Fruit fly (Drosophila melanogaster): ENCODE results near the gene ssp2.
A peak's percentile ranks its signal among the peaks of the same experiment; 100 is the strongest.

Gene ssp2

dm6 chr3L:13919794-13920631, 45.0 kb upstream of the ssp2 start (continued):
- peak; percentile 91 for TF ChIP-seq gro (GFP tag; optimal IDR thresholded peaks at IDR 0.05)
- peak; percentile 56 for TF ChIP-seq TFAM (GFP tag; optimal IDR thresholded peaks at IDR 0.05)
- peak; percentile 93 for TF ChIP-seq CG13424 (tag; optimal IDR thresholded peaks at IDR 0.05)
- peak; percentile 36; the same call in 1 of the 2 replicates for TF ChIP-seq MBD-R2 (GFP tag; IDR thresholded peaks at IDR 0.05)
- TF ChIP-seq Six4 (GFP tag; optimal IDR thresholded peaks at IDR 0.05): peak; percentile 76
- peak; percentile 50 for TF ChIP-seq oc (tag; optimal IDR thresholded peaks at IDR 0.05)
- TF ChIP-seq CG7786 (GFP tag; optimal IDR thresholded peaks at IDR 0.05): peak; percentile 88
- TF ChIP-seq Hmr (GFP tag; optimal IDR thresholded peaks at IDR 0.05): peak; percentile 95
- TF ChIP-seq wdn (GFP tag; IDR thresholded peaks at IDR 0.05): peak; percentile 66
- peak; percentile 41; the same call in 1 of the 2 replicates for TF ChIP-seq peb (GFP tag; IDR thresholded peaks at IDR 0.05)
- TF ChIP-seq CG11398 (GFP tag; optimal IDR thresholded peaks at IDR 0.05): peak; percentile 80
- peak; percentile 63 for TF ChIP-seq CG18011 (GFP tag; optimal IDR thresholded peaks at IDR 0.05)
- TF ChIP-seq CG17361 (GFP tag; IDR thresholded peaks at IDR 0.05): peak; percentile 96
- TF ChIP-seq CG11560 (tag; IDR thresholded peaks at IDR 0.05): peak; percentile 79; the same call in 2 of the 3 replicates
- peak; percentile 71 for TF ChIP-seq slou (GFP tag; optimal IDR thresholded peaks at IDR 0.05)
- peak; percentile 58 for TF ChIP-seq CG4707 (GFP tag; optimal IDR thresholded peaks at IDR 0.05)
- TF ChIP-seq ERR (GFP tag; optimal IDR thresholded peaks at IDR 0.05): peak; percentile 50
- peak; percentile 89 for TF ChIP-seq Dek (tag; optimal IDR thresholded peaks at IDR 0.05)
- TF ChIP-seq CG9932 (GFP tag; IDR thresholded peaks at IDR 0.05): peak; percentile 87
- peak; percentile 54; the same call in 1 of the 2 replicates for TF ChIP-seq Bgb (GFP tag; IDR thresholded peaks at IDR 0.05; ENCODE audit: partially characterized antibody)
- peak; percentile 92 for TF ChIP-seq lmd (GFP tag; IDR thresholded peaks at IDR 0.05)
- peak; percentile 81 for TF ChIP-seq en (GFP tag; optimal IDR thresholded peaks at IDR 0.05)
- TF ChIP-seq CG3995 (GFP tag; optimal IDR thresholded peaks at IDR 0.05): peak; percentile 45
- peak; percentile 70; the same call in 1 of the 2 replicates for TF ChIP-seq ranshi (GFP tag; IDR thresholded peaks at IDR 0.05)
- TF ChIP-seq ase (GFP tag; IDR thresholded peaks at IDR 0.05): peak; percentile 63; the same call in 2 of the 3 replicates
- TF ChIP-seq pho (GFP tag; optimal IDR thresholded peaks at IDR 0.05): peak; percentile 90
- peak; percentile 90 for TF ChIP-seq bab2 (GFP tag; optimal IDR thresholded peaks at IDR 0.05)
- TF ChIP-seq pita (GFP tag; optimal IDR thresholded peaks at IDR 0.05): no peak
- peak; percentile 49 for TF ChIP-seq CTCF (GFP tag; optimal IDR thresholded peaks at IDR 0.05)
- TF ChIP-seq Hr78 (GFP tag; optimal IDR thresholded peaks at IDR 0.05): peak in 1 of 2 experiments; percentile 84
- peak; percentile 68; the same call in 2 of the 3 replicates for TF ChIP-seq CG34224 (GFP tag; IDR thresholded peaks at IDR 0.05; ENCODE audit: partially characterized antibody)
- TF ChIP-seq nau (GFP tag; optimal IDR thresholded peaks at IDR 0.05): peak; percentile 91
- TF ChIP-seq CG10462 (GFP tag; optimal IDR thresholded peaks at IDR 0.05): peak; percentile 83
- no peak for TF ChIP-seq cas (GFP tag; IDR thresholded peaks at IDR 0.05)
- peak; percentile 91 for TF ChIP-seq PHDP (tag; optimal IDR thresholded peaks at IDR 0.05)
- TF ChIP-seq CG34376 (GFP tag; optimal IDR thresholded peaks at IDR 0.05): peak; percentile 82
- TF ChIP-seq CG33557 (GFP tag; optimal IDR thresholded peaks at IDR 0.05): peak; percentile 89
- TF ChIP-seq CG1792 (GFP tag; optimal IDR thresholded peaks at IDR 0.05): peak; percentile 69
- TF ChIP-seq CG4617 (GFP tag; optimal IDR thresholded peaks at IDR 0.05; ENCODE audit: borderline replicate concordance): peak; percentile 59
- TF ChIP-seq Oaz (GFP tag; IDR thresholded peaks at IDR 0.05): peak; percentile 55
- TF ChIP-seq Dip2 (GFP tag; IDR thresholded peaks at IDR 0.05): peak; percentile 15; the same call in 1 of the 2 replicates
- TF ChIP-seq HLH54F (GFP tag; optimal IDR thresholded peaks at IDR 0.05): peak; percentile 89
- TF ChIP-seq CG18619 (GFP tag; optimal IDR thresholded peaks at IDR 0.05): peak; percentile 94
- peak; percentile 60 for TF ChIP-seq emc (GFP tag; optimal IDR thresholded peaks at IDR 0.05)
- peak; percentile 94 for TF ChIP-seq lilli (GFP tag; optimal IDR thresholded peaks at IDR 0.05)
- no peak for TF ChIP-seq MTF-1 (GFP tag; optimal IDR thresholded peaks at IDR 0.05; ENCODE audit: borderline replicate concordance)
- TF ChIP-seq bowl (GFP tag; IDR thresholded peaks at IDR 0.05): 0 out of 2 replicates have a peak, but pooled peaks have one; percentile 39
- TF ChIP-seq CG3407 (GFP tag; optimal IDR thresholded peaks at IDR 0.05): peak; percentile 81
- peak; percentile 81 for TF ChIP-seq tap (tag; optimal IDR thresholded peaks at IDR 0.05)
